Fruit fly (Drosophila melanogaster): Measurements from ENCODE around the gene CG4849.

CG4849 gene

DNA sequence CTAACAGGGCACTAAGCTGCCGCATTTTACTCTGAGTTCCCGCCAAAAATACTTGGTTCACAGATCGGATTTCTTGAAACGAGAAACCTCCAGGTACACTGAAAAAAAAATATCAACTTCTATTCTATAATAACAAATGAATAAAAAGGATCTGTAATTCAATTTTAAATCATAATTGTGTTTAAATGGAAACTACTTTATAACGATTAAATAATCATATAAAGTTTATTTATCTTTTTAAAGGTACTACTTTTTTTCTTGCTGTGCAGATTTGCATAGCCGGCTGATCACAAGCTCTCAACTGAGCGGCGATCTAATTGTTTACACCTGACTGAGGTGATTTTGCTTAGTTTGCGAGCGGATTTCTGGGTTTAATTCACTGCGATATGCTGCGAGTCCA is 24.1 kb downstream of the CG4849 start (continued):
- TF ChIP-seq CG17361 (GFP tag; IDR thresholded peaks at IDR 0.05), result peak; percentile 78
- TF ChIP-seq CG10209 (GFP tag; optimal IDR thresholded peaks at IDR 0.05), result peak; percentile 56
- TF ChIP-seq cas (GFP tag; IDR thresholded peaks at IDR 0.05), result peak; percentile 67
- no peak for TF ChIP-seq onecut (GFP tag; IDR thresholded peaks at IDR 0.05)
- TF ChIP-seq nerfin-1 (tag; optimal IDR thresholded peaks at IDR 0.05), result peak; percentile 10
- peak; percentile 23 for TF ChIP-seq CG13894 (tag; optimal IDR thresholded peaks at IDR 0.05)
- TF ChIP-seq chinmo (GFP tag; IDR thresholded peaks at IDR 0.05; ENCODE audit: partially characterized antibody), result no peak
- no peak for TF ChIP-seq corto (GFP tag; optimal IDR thresholded peaks at IDR 0.05)
- TF ChIP-seq pan (optimal IDR thresholded peaks at IDR 0.05), result no peak
- peak in 1 of 2 experiments; percentile 72 for TF ChIP-seq pan (GFP tag; optimal IDR thresholded peaks at IDR 0.05 in 1 of 2, IDR thresholded peaks at IDR 0.05 in 1 of 2)
- no peak for TF ChIP-seq tup (GFP tag; optimal IDR thresholded peaks at IDR 0.05)
- peak; percentile 42 for TF ChIP-seq CG1602 (GFP tag; optimal IDR thresholded peaks at IDR 0.05)
- TF ChIP-seq CG12299 (tag; optimal IDR thresholded peaks at IDR 0.05), result peak; percentile 71
- TF ChIP-seq amos (GFP tag; IDR thresholded peaks at IDR 0.05; ENCODE audit: partially characterized antibody), result no peak
- no peak for TF ChIP-seq CG4282 (GFP tag; optimal IDR thresholded peaks at IDR 0.05)
- 0 out of 3 replicates have a peak, but pooled peaks have one; percentile 60 for TF ChIP-seq CG11456 (GFP tag; IDR thresholded peaks at IDR 0.05)
- TF ChIP-seq CG14441 (GFP tag; IDR thresholded peaks at IDR 0.05), result peak; percentile 36; the same call in 1 of the 2 replicates
- no peak for TF ChIP-seq CG2199 (GFP tag; IDR thresholded peaks at IDR 0.05)
- TF ChIP-seq Deaf1 (tag; optimal IDR thresholded peaks at IDR 0.05), result no peak
- TF ChIP-seq kay (GFP tag; optimal IDR thresholded peaks at IDR 0.05), result no peak
- no peak for TF ChIP-seq cad (GFP tag; optimal IDR thresholded peaks at IDR 0.05)
- peak; percentile 70 for TF ChIP-seq Fer1 (GFP tag; optimal IDR thresholded peaks at IDR 0.05)
- no peak for TF ChIP-seq salm (tag; optimal IDR thresholded peaks at IDR 0.05)
- TF ChIP-seq CG11093 (GFP tag; IDR thresholded peaks at IDR 0.05), result no peak
- TF ChIP-seq CG11696 (GFP tag; IDR thresholded peaks at IDR 0.05), result 0 out of 2 replicates have a peak, but pooled peaks have one; percentile 30
- peak; percentile 56; the same call in 1 of the 2 replicates for TF ChIP-seq ttk (GFP tag; IDR thresholded peaks at IDR 0.05)
- no peak for TF ChIP-seq nau (GFP tag; optimal IDR thresholded peaks at IDR 0.05)
- no peak for TF ChIP-seq Sry-β (GFP tag; optimal IDR thresholded peaks at IDR 0.05)
- peak; percentile 81 for TF ChIP-seq Meics (GFP tag; optimal IDR thresholded peaks at IDR 0.05)
- peak; percentile 69 for TF ChIP-seq CG17385 (GFP tag; optimal IDR thresholded peaks at IDR 0.05)
- peak; percentile 20 for TF ChIP-seq sqz (GFP tag; optimal IDR thresholded peaks at IDR 0.05)
- TF ChIP-seq eyg (GFP tag; optimal IDR thresholded peaks at IDR 0.05), result no peak
- TF ChIP-seq Adf1 (GFP tag; IDR thresholded peaks at IDR 0.05), result peak; percentile 52
- peak; percentile 49; the same call in 1 of the 2 replicates for TF ChIP-seq CG32767 (GFP tag; IDR thresholded peaks at IDR 0.05)
- TF ChIP-seq Bgb (GFP tag; IDR thresholded peaks at IDR 0.05; ENCODE audit: partially characterized antibody), result no peak
- no peak for TF ChIP-seq h (optimal IDR thresholded peaks at IDR 0.05)
- TF ChIP-seq MBD-R2 (GFP tag; IDR thresholded peaks at IDR 0.05), result peak; percentile 38; the same call in 1 of the 2 replicates
- peak; percentile 65 for TF ChIP-seq sob (GFP tag; IDR thresholded peaks at IDR 0.05)
- TF ChIP-seq GATAe (GFP tag; conservative IDR thresholded peaks at IDR 0.05), result no peak; the same call in 1 of the 2 replicates
- peak; percentile 34 for TF ChIP-seq Hand (GFP tag; optimal IDR thresholded peaks at IDR 0.05)
- TF ChIP-seq Sox102F (GFP tag; optimal IDR thresholded peaks at IDR 0.05), result peak; percentile 74
- peak; percentile 76 for TF ChIP-seq lmd (GFP tag; IDR thresholded peaks at IDR 0.05)
- no peak for TF ChIP-seq BEAF-32 (GFP tag; optimal IDR thresholded peaks at IDR 0.05)
- no peak for TF ChIP-seq CG4707 (GFP tag; optimal IDR thresholded peaks at IDR 0.05)
- TF ChIP-seq ems (GFP tag; optimal IDR thresholded peaks at IDR 0.05), result no peak
- no peak for TF ChIP-seq CG15601 (tag; optimal IDR thresholded peaks at IDR 0.05)
- peak; percentile 85 for TF ChIP-seq CG2678 (tag; optimal IDR thresholded peaks at IDR 0.05)
- peak; percentile 20 for TF ChIP-seq Vsx1 (GFP tag; optimal IDR thresholded peaks at IDR 0.05)
- TF ChIP-seq HLH3B (GFP tag; IDR thresholded peaks at IDR 0.05), result peak; percentile 72
- no peak for TF ChIP-seq CG17186 (GFP tag; optimal IDR thresholded peaks at IDR 0.05)
- TF ChIP-seq org-1 (GFP tag; optimal IDR thresholded peaks at IDR 0.05), result peak; percentile 28
